Fruit fly (Drosophila melanogaster) whole organism, embryonic: ENCODE data around the gene CG42487.
A peak's percentile ranks its signal among the peaks of the same experiment; 100 is the strongest.

Source experiments
- Atf3 ChIP-seq: fragments of 200-800 bp; sonication (Bioruptor generic); optimal IDR thresholded peaks from 3 replicates; lab custom pipeline; 2016; ENCODE audit warnings: missing biosample characterization, missing genetic modification characterization
- Awh ChIP-seq: fragments of 200-800 bp; sonication (Bioruptor generic); IDR thresholded peaks from 2 replicates; pipeline ENCODE4, ENCODE4 v1.3.6; 2022; ENCODE audit warnings: missing biosample characterization, missing genetic modification characterization
- CG10274 ChIP-seq: fragments of 200-800 bp; sonication (Bioruptor generic); optimal IDR thresholded peaks from 3 replicates; lab custom pipeline; 2017; ENCODE audit warnings: missing biosample characterization, mild to moderate bottlenecking, missing genetic modification characterization
- CG12219 ChIP-seq: fragments of 200-800 bp; sonication (Bioruptor generic); optimal IDR thresholded peaks from 3 replicates; lab custom pipeline; 2018; ENCODE audit warnings: missing biosample characterization, mild to moderate bottlenecking, missing genetic modification characterization
- CG15601 ChIP-seq: fragments of 200-800 bp; sonication (Bioruptor generic); optimal IDR thresholded peaks from 3 replicates; lab custom pipeline; 2019; ENCODE audit warnings: missing biosample characterization, mild to moderate bottlenecking, missing genetic modification characterization, moderate library complexity
- CG16813 ChIP-seq: fragments of 200-800 bp; sonication (Bioruptor generic); IDR thresholded peaks from 3 replicates; pipeline ENCODE4 v1.3.6; 2022; ENCODE audit warnings: missing biosample characterization, missing genetic modification characterization; ENCODE audit not compliant: partially characterized antibody
- CG16815 ChIP-seq: fragments of 200-800 bp; sonication (Bioruptor generic); optimal IDR thresholded peaks from 3 replicates; lab custom pipeline; 2017; ENCODE audit warnings: missing biosample characterization, mild to moderate bottlenecking, missing genetic modification characterization
- CG17328 ChIP-seq: fragments of 200-800 bp; sonication (Bioruptor generic); IDR thresholded peaks from 2 replicates; pipeline ENCODE4 v1.3.6; 2022; ENCODE audit warnings: missing biosample characterization, missing genetic modification characterization
- CG17361 ChIP-seq: fragments of 200-800 bp; sonication (Bioruptor generic); IDR thresholded peaks from 3 replicates; pipeline ENCODE4 v1.3.6; 2022; ENCODE audit warnings: missing biosample characterization, missing genetic modification characterization
- CG17829 ChIP-seq: fragments of 200-800 bp; optimal IDR thresholded peaks from 2 replicates; lab custom pipeline; 2019; ENCODE audit warnings: missing biosample characterization, mild to moderate bottlenecking, missing genetic modification characterization, moderate library complexity
- CG2889 ChIP-seq: fragments of 200-800 bp; sonication (Bioruptor generic); IDR thresholded peaks from 3 replicates; pipeline ENCODE4 v1.3.6; 2022; ENCODE audit warnings: missing biosample characterization, missing genetic modification characterization
- CG32772 ChIP-seq: fragments of 200-800 bp; sonication (Bioruptor generic); IDR thresholded peaks from 2 replicates; pipeline ENCODE4 v1.3.6; 2022; ENCODE audit warnings: missing biosample characterization, missing genetic modification characterization
- CG33213 ChIP-seq: fragments of 200-800 bp; sonication (Bioruptor generic); optimal IDR thresholded peaks from 3 replicates; lab custom pipeline; 2016; ENCODE audit warnings: missing biosample characterization, missing genetic modification characterization
- CG34376 ChIP-seq: fragments of 200-800 bp; sonication (Bioruptor generic); optimal IDR thresholded peaks from 2 replicates; lab custom pipeline; 2018; ENCODE audit warnings: missing biosample characterization, mild to moderate bottlenecking, missing genetic modification characterization
- CG6254 ChIP-seq: fragments of 200-800 bp; sonication (Bioruptor generic); optimal IDR thresholded peaks from 3 replicates; lab custom pipeline; 2017; ENCODE audit warnings: mild to moderate bottlenecking, missing biosample characterization, missing genetic modification reagents, missing genetic modification characterization
- CG7271 ChIP-seq: fragments of 200-800 bp; sonication (Bioruptor generic); optimal IDR thresholded peaks from 2 replicates; lab custom pipeline; 2018; ENCODE audit warnings: missing biosample characterization, mild to moderate bottlenecking, missing genetic modification characterization, moderate library complexity
- CG8290 ChIP-seq, 3 experiments: fragments of 200-800 bp; sonication (Bioruptor generic); optimal IDR thresholded peaks; 2 replicates each; lab custom pipeline; 2016 to 2019; ENCODE audit warnings: missing biosample characterization in 3 of 3, missing genetic modification characterization in 3 of 3, mild to moderate bottlenecking in 2 of 3, moderate library complexity in 1 of 3
- CG9932 ChIP-seq: fragments of 200-800 bp; sonication (Bioruptor generic); IDR thresholded peaks from 2 replicates; pipeline ENCODE4 v1.3.6; 2022; ENCODE audit warnings: missing biosample characterization, missing genetic modification characterization
- CHES-1-like ChIP-seq: fragments of 200-800 bp; sonication (Bioruptor generic); optimal IDR thresholded peaks from 2 replicates; lab custom pipeline; 2016; ENCODE audit warnings: missing biosample characterization, missing genetic modification characterization
- CrebB ChIP-seq: fragments of 200-800 bp; sonication (Bioruptor generic); optimal IDR thresholded peaks from 3 replicates; lab custom pipeline; 2018; ENCODE audit warnings: missing biosample characterization, mild to moderate bottlenecking, missing genetic modification characterization
- Dek ChIP-seq: fragments of 200-800 bp; sonication (Bioruptor generic); optimal IDR thresholded peaks from 3 replicates; lab custom pipeline; 2019; ENCODE audit warnings: missing biosample characterization, mild to moderate bottlenecking, missing genetic modification characterization, moderate library complexity
- Fer1 ChIP-seq: fragments of 200-800 bp; sonication (Bioruptor generic); optimal IDR thresholded peaks from 2 replicates; lab custom pipeline; 2017; ENCODE audit warnings: missing biosample characterization, mild to moderate bottlenecking, missing genetic modification characterization
- Hey ChIP-seq: fragments of 200-800 bp; sonication (Bioruptor generic); optimal IDR thresholded peaks from 3 replicates; lab custom pipeline; 2018; ENCODE audit warnings: missing biosample characterization, mild to moderate bottlenecking, missing genetic modification characterization
- Hmr ChIP-seq: fragments of 200-800 bp; sonication (Bioruptor generic); optimal IDR thresholded peaks from 3 replicates; lab custom pipeline; 2017; ENCODE audit warnings: mild to moderate bottlenecking, missing biosample characterization, missing genetic modification reagents, missing genetic modification characterization
- Lim3 ChIP-seq: fragments of 200-800 bp; sonication (Bioruptor generic); IDR thresholded peaks from 2 replicates; pipeline ENCODE4 v1.3.6; 2022; ENCODE audit warnings: missing biosample characterization, missing genetic modification characterization
- MTF-1 ChIP-seq: fragments of 200-800 bp; sonication (Bioruptor generic); optimal IDR thresholded peaks from 2 replicates; lab custom pipeline; 2018; ENCODE audit warnings: missing biosample characterization, mild to moderate bottlenecking, missing genetic modification characterization, borderline replicate concordance
- Pdp1 ChIP-seq, 2 experiments: fragments of 200-800 bp; sonication (Bioruptor generic); optimal IDR thresholded peaks; 3 replicates each; lab custom pipeline; 2016; ENCODE audit warnings: missing biosample characterization in 2 of 2, missing genetic modification characterization in 2 of 2, mild to moderate bottlenecking in 1 of 2, moderate library complexity in 1 of 2
- Vsx1 ChIP-seq: fragments of 200-800 bp; sonication (Bioruptor generic); optimal IDR thresholded peaks from 2 replicates; lab custom pipeline; 2017; ENCODE audit warnings: missing biosample characterization, mild to moderate bottlenecking, missing genetic modification characterization, missing genetic modification reagents
- bigmax ChIP-seq: fragments of 200-800 bp; sonication (Bioruptor generic); optimal IDR thresholded peaks from 2 replicates; lab custom pipeline; 2018; ENCODE audit warnings: missing biosample characterization, mild to moderate bottlenecking, missing genetic modification characterization
- dimm ChIP-seq: fragments of 200-800 bp; sonication (Bioruptor generic); IDR thresholded peaks from 2 replicates; pipeline ENCODE4 v1.3.6; 2022; ENCODE audit warnings: missing biosample characterization, missing genetic modification characterization
- ewg ChIP-seq: fragments of 200-800 bp; sonication (Bioruptor generic); optimal IDR thresholded peaks from 3 replicates; lab custom pipeline; 2017; ENCODE audit warnings: mild to moderate bottlenecking, missing biosample characterization, missing genetic modification reagents, missing genetic modification characterization
- exex ChIP-seq: fragments of 200-800 bp; sonication (Bioruptor generic); optimal IDR thresholded peaks from 4 replicates; lab custom pipeline; 2018; ENCODE audit warnings: missing biosample characterization, mild to moderate bottlenecking, missing genetic modification characterization, moderate library complexity
- fd3F ChIP-seq: fragments of 200-800 bp; sonication (Bioruptor generic); optimal IDR thresholded peaks from 2 replicates; lab custom pipeline; 2018; ENCODE audit warnings: missing biosample characterization, mild to moderate bottlenecking, missing genetic modification characterization, moderate library complexity
- gt ChIP-seq: fragments of 200-800 bp; sonication (Bioruptor generic); IDR thresholded peaks from 2 replicates; pipeline ENCODE4 v1.3.6; 2022; ENCODE audit warnings: missing biosample characterization, missing genetic modification characterization
- hkb ChIP-seq, 2 experiments: fragments of 200-800 bp in 1 of 2; fragments of >200 bp in 1 of 2; sonication (Bioruptor generic) in 1 of 2; IDR thresholded peaks in 1 of 2; optimal IDR thresholded peaks in 1 of 2; 2 replicates each; pipeline versions ENCODE4 v1.3.6 to Lab custom; 2017 to 2022; ENCODE audit warnings: missing biosample characterization in 1 of 2, missing genetic modification characterization in 1 of 2
- jumu ChIP-seq: fragments of 200-800 bp; sonication (Bioruptor generic); optimal IDR thresholded peaks from 3 replicates; lab custom pipeline; 2016; ENCODE audit warnings: missing biosample characterization, missing genetic modification characterization
- klu ChIP-seq: fragments of 200-800 bp; sonication (Bioruptor generic); IDR thresholded peaks from 2 replicates; pipeline ENCODE4 v1.3.6; 2022; ENCODE audit warnings: missing biosample characterization, missing genetic modification characterization
- kni ChIP-seq: fragments of 200-800 bp; sonication (Bioruptor generic); optimal IDR thresholded peaks from 3 replicates; lab custom pipeline; 2017; ENCODE audit warnings: mild to moderate bottlenecking, missing biosample characterization, missing genetic modification reagents, missing genetic modification characterization
- lov ChIP-seq, 2 experiments: fragments of 200-800 bp in 1 of 2; fragments of >200 bp in 1 of 2; sonication (Bioruptor generic) in 1 of 2; IDR thresholded peaks in 1 of 2; optimal IDR thresholded peaks in 1 of 2; 2 replicates in 1 of 2; 3 replicates in 1 of 2; pipeline versions ENCODE4 v1.3.6 to Lab custom; 2017 to 2022; ENCODE audit warnings: missing biosample characterization in 1 of 2, missing genetic modification characterization in 1 of 2
- otp ChIP-seq: fragments of 200-800 bp; sonication (Bioruptor generic); IDR thresholded peaks from 3 replicates; pipeline ENCODE4, ENCODE4 v1.3.6; 2022; ENCODE audit warnings: missing biosample characterization, missing genetic modification characterization
- pan ChIP-seq, 4 experiments: fragments of >200 bp in 3 of 4; fragments of 200-800 bp in 1 of 4; sonication (Bioruptor generic) in 1 of 4; optimal IDR thresholded peaks in 3 of 4; IDR thresholded peaks in 1 of 4; 2 replicates each; pipeline versions ENCODE4 v1.3.6 to Lab custom; 2017 to 2022; ENCODE audit warnings: missing biosample characterization in 2 of 4, missing genetic modification characterization in 2 of 4, mixed read lengths in 1 of 4
- pfk ChIP-seq: fragments of 200-800 bp; sonication (Bioruptor generic); optimal IDR thresholded peaks from 2 replicates; lab custom pipeline; 2018; ENCODE audit warnings: missing biosample characterization, mild to moderate bottlenecking, missing genetic modification characterization, moderate library complexity
- rib ChIP-seq: fragments of 200-800 bp; sonication (Bioruptor generic); IDR thresholded peaks from 2 replicates; pipeline ENCODE4 v1.3.6; 2022; ENCODE audit warnings: missing biosample characterization, missing genetic modification characterization
- sens ChIP-seq: fragments of 200-800 bp; sonication (Bioruptor generic); peaks from one replicate; lab custom pipeline; 2016; ENCODE audit warnings: missing biosample characterization, missing genetic modification characterization
- shn ChIP-seq: fragments of 200-800 bp; sonication (Bioruptor generic); optimal IDR thresholded peaks from 3 replicates; lab custom pipeline; 2016; ENCODE audit warnings: missing biosample characterization, missing genetic modification characterization
- sob ChIP-seq: fragments of 200-800 bp; sonication (Bioruptor generic); IDR thresholded peaks from 2 replicates; pipeline ENCODE4 v1.3.6; 2022; ENCODE audit warnings: missing biosample characterization, missing genetic modification characterization
- sug ChIP-seq: fragments of 200-800 bp; optimal IDR thresholded peaks from 2 replicates; lab custom pipeline; 2019; ENCODE audit warnings: missing biosample characterization, mild to moderate bottlenecking, missing genetic modification characterization, moderate library complexity
- zfh1 ChIP-seq: fragments of 200-800 bp; sonication (Bioruptor generic); IDR thresholded peaks from 3 replicates; pipeline ENCODE4 v1.3.6; 2022; ENCODE audit warnings: missing biosample characterization, missing genetic modification characterization

CG42487 gene

DNA sequence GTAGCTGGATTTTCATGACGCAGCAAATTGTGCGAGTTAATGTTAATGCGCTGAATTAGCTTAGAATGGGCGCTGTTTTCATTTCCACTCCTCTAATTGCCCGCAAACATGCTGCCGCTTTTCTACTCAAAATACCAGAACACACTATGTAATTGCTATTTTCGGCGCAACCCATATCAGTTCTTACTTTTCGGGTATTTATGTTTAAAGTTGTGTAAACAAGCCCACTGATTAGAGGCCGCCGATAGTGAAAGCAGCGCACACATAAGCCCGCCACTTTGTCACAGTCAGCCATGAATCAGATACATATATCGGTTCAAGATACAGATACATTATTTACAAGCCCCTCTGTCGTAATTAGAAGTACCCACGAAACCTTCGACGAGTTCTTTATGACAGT is 27.7 kb upstream of the CG42487 start (continued):
- TF ChIP-seq CG16813 (GFP tag; lab: Robert Waterston, UW) (no peak), CG32772 (GFP tag; lab: Robert Waterston, UW) (no peak), CrebB (no peak), klu (GFP tag; lab: Robert Waterston, UW) (no peak), Atf3 (GFP tag; lab: Kevin White, UChicago) (no peak), CG33213 (GFP tag; lab: Kevin White, UChicago) (peak; percentile 23), kni (GFP tag; lab: Kevin White, UChicago) (peak; percentile 65), sens (GFP tag; lab: Kevin White, UChicago) (peak; percentile 18), CG17328 (GFP tag; lab: Robert Waterston, UW) (no peak), Lim3 (GFP tag; lab: Robert Waterston, UW) (no peak), Pdp1 (GFP tag; optimal IDR thresholded peaks at IDR 0.05; lab: Kevin White, UChicago) (peak in 1 of 2 experiments; percentile 80), rib (GFP tag; lab: Robert Waterston, UW) (0 out of 2 replicates have a peak, but pooled peaks have one; percentile 35), CG6254 (GFP tag; lab: Kevin White, UChicago) (no peak), hkb (optimal IDR thresholded peaks at IDR 0.05; lab: Kevin White, UChicago) (no peak), hkb (GFP tag; IDR thresholded peaks at IDR 0.05; lab: Robert Waterston, UW) (no peak), jumu (GFP tag; lab: Kevin White, UChicago) (no peak), pfk (GFP tag; lab: Kevin White, UChicago) (peak; percentile 26), zfh1 (GFP tag; lab: Robert Waterston, UW) (no peak), fd3F (GFP tag; lab: Kevin White, UChicago) (peak; percentile 5), sob (peak; percentile 28), CG16815 (GFP tag; lab: Kevin White, UChicago) (no peak), Dek (tag; lab: Kevin White, UChicago) (no peak), CG12219 (GFP tag; lab: Kevin White, UChicago) (no peak), exex (tag; lab: Kevin White, UChicago) (peak; percentile 47), MTF-1 (GFP tag; lab: Kevin White, UChicago) (peak; percentile 1), CG17361 (GFP tag; lab: Robert Waterston, UW) (no peak), Hmr (GFP tag; lab: Kevin White, UChicago) (no peak), pan (optimal IDR thresholded peaks at IDR 0.05; lab: Kevin White, UChicago) (no peak), pan (GFP tag; optimal IDR thresholded peaks at IDR 0.05 in 1 of 2, IDR thresholded peaks at IDR 0.05 in 1 of 2) (peak in 1 of 2 experiments; percentile 7), CG17829 (tag; lab: Kevin White, UChicago) (no peak), dimm (GFP tag; lab: Robert Waterston, UW) (no peak), otp (peak; percentile 49; the same call in 1 of the 3 replicates), shn (GFP tag; lab: Kevin White, UChicago) (no peak), bigmax (GFP tag; lab: Kevin White, UChicago) (peak; percentile 2), ewg (no peak), CG15601 (peak; percentile 49), lov (optimal IDR thresholded peaks at IDR 0.05; lab: Kevin White, UChicago) (no peak), lov (GFP tag; IDR thresholded peaks at IDR 0.05; lab: Robert Waterston, UW) (no peak), sug (tag; lab: Kevin White, UChicago) (peak; percentile 7), CG10274 (no peak), CHES-1-like (peak; percentile 6), Fer1 (GFP tag; lab: Kevin White, UChicago) (no peak), CG9932 (GFP tag; lab: Robert Waterston, UW) (no peak), CG8290 (GFP tag; optimal IDR thresholded peaks at IDR 0.05; lab: Kevin White, UChicago) (no peak), CG8290 (tag; optimal IDR thresholded peaks at IDR 0.05; lab: Kevin White, UChicago) (peak in 1 of 2 experiments; percentile 51), CG2889 (GFP tag; lab: Robert Waterston, UW) (no peak), Vsx1 (GFP tag; lab: Kevin White, UChicago) (peak; percentile 41), CG34376 (GFP tag; lab: Kevin White, UChicago) (peak; percentile 50), CG7271 (no peak), Hey (tag; lab: Kevin White, UChicago) (peak; percentile 34), Awh (GFP tag; lab: Robert Waterston, UW) (0 out of 2 replicates have a peak, but pooled peaks have one; percentile 8), gt (no peak)
